Worm (Caenorhabditis elegans) whole organism, late embryonic: ENCODE measurements around the gene F11E6.11.

Source experiments
- C38D4.7 ChIP-seq: fragments of 200-800 bp; sonication (Bioruptor generic); optimal IDR thresholded peaks from 2 replicates; lab custom pipeline; 2018; ENCODE audit warnings: mild to moderate bottlenecking, missing genetic modification characterization, moderate library complexity, missing compliant biosample characterization
- F13H6.1 ChIP-seq: sonication (generic microtip); optimal IDR thresholded peaks from 2 replicates; lab custom pipeline; 2016; ENCODE audit warnings: missing genetic modification characterization, missing compliant biosample characterization
- K02D7.2 ChIP-seq: sonication (generic microtip); optimal IDR thresholded peaks from 2 replicates; lab custom pipeline; 2017; ENCODE audit warnings: mild to moderate bottlenecking, missing genetic modification characterization, missing compliant biosample characterization
- K09A11.1 ChIP-seq: sonication (generic microtip); optimal IDR thresholded peaks from 2 replicates; lab custom pipeline; 2017; ENCODE audit warnings: antibody characterized with exemption, mild to moderate bottlenecking, missing genetic modification characterization, missing compliant biosample characterization; ENCODE audit not compliant: insufficient read depth
- T23F11.4 ChIP-seq: fragments of 200-800 bp; sonication (Bioruptor generic); optimal IDR thresholded peaks from 2 replicates; lab custom pipeline; 2018; ENCODE audit warnings: mild to moderate bottlenecking, missing genetic modification characterization, missing compliant biosample characterization
- ceh-14 ChIP-seq: sonication (generic microtip); optimal IDR thresholded peaks from 2 replicates; lab custom pipeline; 2016; ENCODE audit warnings: missing genotype, missing genetic modification characterization, missing compliant biosample characterization
- ceh-18 ChIP-seq: sonication (generic microtip); optimal IDR thresholded peaks from 2 replicates; lab custom pipeline; 2016; ENCODE audit warnings: missing genetic modification characterization, missing compliant biosample characterization
- ceh-19 ChIP-seq: fragments of 200-800 bp; sonication (Bioruptor generic); optimal IDR thresholded peaks from 2 replicates; lab custom pipeline; 2018; ENCODE audit warnings: mild to moderate bottlenecking, missing genetic modification characterization, missing compliant biosample characterization
- ceh-22 ChIP-seq: sonication (generic microtip); optimal IDR thresholded peaks from 2 replicates; lab custom pipeline; 2017; ENCODE audit warnings: missing biosample characterization, missing genetic modification characterization
- ceh-24 ChIP-seq: sonication (generic microtip); optimal IDR thresholded peaks from 2 replicates; lab custom pipeline; 2016; ENCODE audit warnings: mild to moderate bottlenecking, missing genetic modification characterization, missing compliant biosample characterization
- ceh-31 ChIP-seq: sonication (generic microtip); optimal IDR thresholded peaks from 2 replicates; lab custom pipeline; 2016; ENCODE audit warnings: missing genetic modification characterization, missing compliant biosample characterization
- ceh-9 ChIP-seq: sonication (generic microtip); optimal IDR thresholded peaks from 2 replicates; lab custom pipeline; 2016; ENCODE audit warnings: mild to moderate bottlenecking, missing genetic modification characterization, inconsistent platforms, missing compliant biosample characterization
- dve-1 ChIP-seq: sonication (generic microtip); optimal IDR thresholded peaks from 2 replicates; lab custom pipeline; 2017; ENCODE audit warnings: antibody characterized with exemption, mild to moderate bottlenecking, missing genetic modification characterization, missing compliant biosample characterization
- elt-2 ChIP-seq: sonication (generic microtip); optimal IDR thresholded peaks from 2 replicates; lab custom pipeline; 2016; ENCODE audit warnings: missing genetic modification reagents, missing genetic modification characterization, missing compliant biosample characterization
- elt-4 ChIP-seq: sonication (generic microtip); optimal IDR thresholded peaks from 2 replicates; lab custom pipeline; 2016; ENCODE audit warnings: missing genetic modification characterization, missing compliant biosample characterization
- ets-4 ChIP-seq: sonication (generic microtip); optimal IDR thresholded peaks from 2 replicates; lab custom pipeline; 2016; ENCODE audit warnings: missing genetic modification characterization, missing compliant biosample characterization
- fkh-10 ChIP-seq: fragments of 150-350 bp; optimal IDR thresholded peaks from 2 replicates; lab custom pipeline; 2014; ENCODE audit warnings: missing biosample characterization, missing genetic modification reagents, missing genetic modification characterization
- fkh-6 ChIP-seq: sonication (generic microtip); optimal IDR thresholded peaks from 2 replicates; lab custom pipeline; 2016; ENCODE audit warnings: missing genetic modification characterization, missing compliant biosample characterization
- hlh-30 ChIP-seq: sonication (generic microtip); optimal IDR thresholded peaks from 2 replicates; lab custom pipeline; 2017; ENCODE audit warnings: antibody characterized with exemption, missing genetic modification characterization, missing compliant biosample characterization; ENCODE audit not compliant: insufficient read depth
- lin-11 ChIP-seq: fragments of 200-800 bp; sonication (Bioruptor generic); optimal IDR thresholded peaks from 2 replicates; lab custom pipeline; 2018; ENCODE audit warnings: mild to moderate bottlenecking, missing genetic modification characterization, missing compliant biosample characterization
- madf-2 ChIP-seq: sonication (generic microtip); optimal IDR thresholded peaks from 2 replicates; lab custom pipeline; 2017; ENCODE audit warnings: missing genetic modification characterization, missing compliant biosample characterization
- nfya-1 ChIP-seq: sonication (generic microtip); optimal IDR thresholded peaks from 2 replicates; lab custom pipeline; 2017; ENCODE audit warnings: missing genetic modification characterization, mild to moderate bottlenecking, missing compliant biosample characterization, antibody characterized with exemption, moderate library complexity
- nhr-232 ChIP-seq: sonication (generic microtip); optimal IDR thresholded peaks from 2 replicates; lab custom pipeline; 2016; ENCODE audit warnings: missing genetic modification characterization, missing compliant biosample characterization
- npax-4 ChIP-seq: sonication (generic microtip); optimal IDR thresholded peaks from 2 replicates; lab custom pipeline; 2016; ENCODE audit warnings: missing genetic modification characterization, missing compliant biosample characterization
- pag-3 ChIP-seq: sonication (generic microtip); optimal IDR thresholded peaks from 2 replicates; lab custom pipeline; 2016; ENCODE audit warnings: missing compliant biosample characterization, missing genetic modification characterization, borderline replicate concordance
- pax-1 ChIP-seq: fragments of 150-350 bp; optimal IDR thresholded peaks from 2 replicates; lab custom pipeline; 2014; ENCODE audit warnings: missing biosample characterization, missing genetic modification characterization
- pha-4 ChIP-seq: fragments of 150-350 bp; optimal IDR thresholded peaks from 2 replicates; lab custom pipeline; 2018; ENCODE audit warnings: missing biosample characterization, missing genetic modification reagents, missing genetic modification characterization
- pqm-1 ChIP-seq: sonication (generic microtip); optimal IDR thresholded peaks from 2 replicates; lab custom pipeline; 2016; ENCODE audit warnings: missing genetic modification characterization, missing compliant biosample characterization
- pros-1 ChIP-seq: fragments of 150-350 bp; optimal IDR thresholded peaks from 2 replicates; lab custom pipeline; 2014; ENCODE audit warnings: missing biosample characterization, missing genetic modification reagents, missing genetic modification characterization
- ref-2 ChIP-seq: sonication (generic microtip); optimal IDR thresholded peaks from 2 replicates; lab custom pipeline; 2016; ENCODE audit warnings: missing genetic modification characterization, missing compliant biosample characterization
- rnt-1 ChIP-seq: sonication (generic microtip); optimal IDR thresholded peaks from 2 replicates; lab custom pipeline; 2016; ENCODE audit warnings: missing genetic modification characterization, missing compliant biosample characterization
- sdc-2 ChIP-seq: sonication (generic microtip); optimal IDR thresholded peaks from 2 replicates; lab custom pipeline; 2016; ENCODE audit warnings: missing genotype, missing genetic modification characterization, missing compliant biosample characterization
- tbx-7 ChIP-seq: sonication (generic microtip); optimal IDR thresholded peaks from 2 replicates; lab custom pipeline; 2016; ENCODE audit warnings: missing genotype, missing genetic modification characterization, missing compliant biosample characterization
- ttx-3 ChIP-seq: sonication (generic microtip); optimal IDR thresholded peaks from 2 replicates; lab custom pipeline; 2016; ENCODE audit warnings: missing genetic modification reagents, missing genetic modification characterization, missing compliant biosample characterization
- unc-3 ChIP-seq, 2 experiments: fragments of 200-800 bp in 1 of 2; sonication (Bioruptor generic) in 1 of 2; sonication (generic microtip) in 1 of 2; conservative IDR thresholded peaks in 1 of 2; optimal IDR thresholded peaks in 1 of 2; 2 replicates each; pipeline versions ENCODE4 v1.3.6 to Lab custom; 2016 to 2022; ENCODE audit warnings: missing compliant biosample characterization in 2 of 2, missing genetic modification characterization in 2 of 2, missing genetic modification reagents in 1 of 2
- unc-42 ChIP-seq: sonication (generic microtip); optimal IDR thresholded peaks from 2 replicates; lab custom pipeline; 2016; ENCODE audit warnings: missing genotype, missing genetic modification characterization, missing compliant biosample characterization
- unc-86 ChIP-seq: sonication (generic microtip); optimal IDR thresholded peaks from 2 replicates; lab custom pipeline; 2016; ENCODE audit warnings: missing genetic modification characterization, missing compliant biosample characterization

Gene F11E6.11

DNA sequence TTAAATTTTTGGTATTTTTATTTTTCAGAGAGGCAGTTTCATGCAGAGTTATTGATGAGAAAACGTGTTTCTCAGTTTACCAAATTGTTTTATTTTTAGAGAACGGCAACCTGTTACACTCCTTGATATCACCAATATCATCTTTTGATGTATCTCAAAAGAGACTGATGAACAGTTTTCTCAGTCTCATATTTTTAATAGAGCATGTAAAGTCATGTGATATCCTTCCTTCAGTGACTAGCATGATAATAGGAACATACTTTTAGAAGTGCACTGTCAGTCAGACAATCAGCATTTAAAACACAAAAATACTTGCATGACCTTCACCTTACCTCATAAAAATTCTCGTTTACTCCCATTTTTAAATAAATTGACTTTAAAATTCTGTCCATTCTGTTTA lies at the start of gene F11E6.11:
Gene F11E6.11 (plus strand): TSS at position 325 of the 400 bp plus-strand sequence.
- no peak for TF ChIP-seq ref-2 (tag; lab: Kevin White, UChicago)
- TF ChIP-seq ets-4 (tag; lab: Kevin White, UChicago), result no peak
- TF ChIP-seq madf-2, result no peak

DNA sequence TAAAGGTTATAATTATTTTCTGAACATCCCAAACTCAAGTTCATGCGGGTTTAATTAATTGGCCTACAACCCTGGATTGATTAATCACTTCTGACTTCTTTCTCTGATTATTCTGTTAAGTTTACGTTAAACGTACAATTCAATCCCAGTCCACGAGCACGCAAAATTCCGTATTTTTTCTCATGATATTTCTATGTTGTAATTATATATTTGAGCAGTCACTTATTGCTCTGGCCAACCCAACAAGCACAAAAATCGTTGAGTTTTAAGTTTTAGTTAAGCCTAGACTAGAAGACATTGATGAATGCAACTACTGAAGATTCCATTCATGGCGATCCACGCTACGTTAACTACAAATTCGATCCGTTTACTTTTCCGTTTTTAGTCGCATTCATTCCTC lies 46.7 kb upstream of the F11E6.11 start, which contains the start of gene sru-15:
Gene sru-15 (plus strand): TSS at position 301 of the 400 bp plus-strand sequence.
- no peak for TF ChIP-seq ceh-14 (tag; lab: Kevin White, UChicago)

DNA sequence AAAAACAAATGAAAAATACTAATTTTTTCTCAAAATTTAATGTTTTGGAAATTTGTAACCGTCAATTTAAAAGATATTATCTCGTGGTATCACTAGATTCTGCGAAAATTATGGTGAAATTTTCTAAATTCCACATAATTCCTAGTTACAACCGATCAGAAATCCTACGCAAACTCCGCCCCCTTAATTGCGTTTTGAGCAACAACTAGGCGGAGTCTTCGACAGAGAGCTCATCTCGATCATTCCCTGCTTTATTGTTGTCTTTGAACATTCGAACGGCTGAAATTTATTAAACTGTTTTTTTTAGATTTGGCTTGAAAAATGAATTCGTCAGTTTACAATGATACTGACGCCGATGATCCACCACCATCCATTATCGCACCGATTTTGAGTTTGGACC lies 43.2 kb upstream of the F11E6.11 start, which contains the start of gene T02D1.4:
Gene T02D1.4 (plus strand): TSS at position 301 of the 400 bp plus-strand sequence.
- TF ChIP-seq lin-11 (tag; lab: Kevin White, UChicago), result no peak
- no peak for TF ChIP-seq unc-42 (tag; lab: Kevin White, UChicago)
- no peak for TF ChIP-seq dve-1 (tag; lab: Kevin White, UChicago)
- no peak for TF ChIP-seq ceh-31
- no peak for TF ChIP-seq K02D7.2 (tag; lab: Kevin White, UChicago)
- TF ChIP-seq fkh-10, result no peak
- TF ChIP-seq nhr-232 (tag; lab: Kevin White, UChicago), result no peak
- no peak for TF ChIP-seq K09A11.1 (tag; lab: Kevin White, UChicago)
- TF ChIP-seq rnt-1, result no peak
- no peak for TF ChIP-seq ref-2 (tag; lab: Kevin White, UChicago)
- no peak for TF ChIP-seq pqm-1 (tag; lab: Kevin White, UChicago)
- no peak for TF ChIP-seq C38D4.7 (GFP tag; lab: Kevin White, UChicago)
- no peak for TF ChIP-seq ceh-18 (tag; lab: Kevin White, UChicago)
- no peak for TF ChIP-seq sdc-2 (tag; lab: Kevin White, UChicago)
- TF ChIP-seq ttx-3 (tag; lab: Kevin White, UChicago), result no peak

DNA sequence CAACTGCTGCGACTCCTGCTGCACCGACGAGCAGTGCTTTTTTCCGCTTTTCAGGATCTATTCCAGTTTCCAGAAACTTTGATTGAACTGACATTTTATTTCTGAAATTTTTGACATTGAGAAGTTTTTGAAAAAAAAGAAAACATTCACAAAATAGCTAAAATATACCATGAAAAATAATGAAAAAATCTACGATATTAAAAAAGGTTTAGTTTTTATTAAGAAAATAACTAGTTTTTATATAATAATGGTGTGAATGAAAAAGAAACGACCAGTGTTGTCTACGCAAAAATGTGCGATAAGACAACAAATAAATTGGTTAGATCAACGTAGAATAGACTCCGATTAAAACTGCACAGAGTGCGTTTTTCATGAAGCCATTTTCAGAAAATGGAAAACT lies 37.1 kb upstream of the F11E6.11 start, which contains the start of gene pmp-4:
Gene pmp-4 (minus strand): TSS at position 101 of the 400 bp plus-strand sequence.
- TF ChIP-seq elt-2 (no peak), unc-86 (tag; lab: Kevin White, UChicago) (no peak), pag-3 (tag; lab: Kevin White, UChicago) (no peak), pqm-1 (tag; lab: Kevin White, UChicago) (no peak), unc-42 (tag; lab: Kevin White, UChicago) (no peak), fkh-6 (no peak), hlh-30 (no peak), ceh-9 (no peak), pros-1 (no peak), ref-2 (tag; lab: Kevin White, UChicago) (no peak), tbx-7 (tag; lab: Kevin White, UChicago) (no peak), unc-3 (GFP tag; conservative IDR thresholded peaks at IDR 0.05; lab: Robert Waterston, UW) (no peak), unc-3 (tag; optimal IDR thresholded peaks at IDR 0.05; lab: Kevin White, UChicago) (no peak), npax-4 (no peak), ceh-18 (tag; lab: Kevin White, UChicago) (no peak), elt-4 (tag; lab: Kevin White, UChicago) (no peak), ceh-22 (tag; lab: Kevin White, UChicago) (no peak), nfya-1 (tag; lab: Kevin White, UChicago) (no peak), pax-1 (tag; lab: Kevin White, UChicago) (no peak), ceh-19 (GFP tag; lab: Kevin White, UChicago) (no peak)

DNA sequence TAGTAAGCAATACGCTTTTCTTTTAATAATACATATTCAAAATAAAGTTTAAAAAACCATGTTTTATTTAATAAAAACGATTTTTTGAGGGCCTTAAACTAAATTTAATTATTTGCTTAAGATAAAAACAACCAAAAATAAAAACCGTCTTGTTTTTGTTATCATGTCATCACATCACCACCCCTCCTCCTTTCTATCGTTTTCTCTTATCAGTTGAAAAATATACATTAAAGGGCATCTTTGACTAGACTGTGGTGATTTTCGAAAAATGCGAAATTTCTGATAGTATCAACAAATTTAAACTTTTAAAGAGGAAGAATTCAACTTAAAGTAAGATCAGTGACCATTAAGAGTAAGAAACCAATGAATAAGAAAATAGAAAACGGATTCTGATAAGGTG lies 36.5 kb upstream of the F11E6.11 start:
- peak; percentile 82 for TF ChIP-seq elt-2
- TF ChIP-seq F13H6.1 (tag; lab: Kevin White, UChicago), result no peak
- no peak for TF ChIP-seq T23F11.4 (GFP tag; lab: Kevin White, UChicago)
- no peak for TF ChIP-seq ets-4 (tag; lab: Kevin White, UChicago)
- TF ChIP-seq pha-4 (tag; lab: Kevin White, UChicago), result no peak
- no peak for TF ChIP-seq ceh-24 (tag; lab: Kevin White, UChicago)
- TF ChIP-seq, all 69 proteins: peak for 1
